Worm (Caenorhabditis elegans): Measurements from ENCODE around the gene F01F1.15.

Gene F01F1.15

DNA sequence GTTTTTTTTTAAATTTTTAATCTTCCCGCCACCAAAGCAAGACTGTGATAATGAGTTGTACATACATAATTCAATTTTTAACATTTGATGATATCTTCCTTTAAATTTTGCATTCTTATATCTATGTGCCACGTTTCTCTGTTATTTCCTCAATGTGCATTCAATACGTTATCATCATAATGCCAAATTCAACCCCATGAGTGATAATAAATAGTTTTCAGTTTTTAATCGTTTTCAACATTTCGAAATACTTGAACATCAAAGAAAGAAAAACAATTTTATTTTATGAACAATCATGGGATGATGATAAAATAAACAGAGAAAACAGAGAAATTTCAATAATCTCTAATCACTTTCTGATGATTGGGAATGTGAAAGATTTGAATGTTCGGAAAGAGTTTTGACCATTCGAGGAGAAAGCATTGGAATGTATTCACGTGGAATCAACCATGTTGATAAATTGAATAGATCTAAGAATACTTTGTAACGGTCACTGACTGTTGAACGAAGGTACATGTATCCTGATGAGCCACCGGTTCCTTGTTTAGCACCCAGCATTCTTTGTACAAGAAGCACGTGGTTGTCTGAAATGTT, 48.1 kb upstream of the F01F1.15 start (continued):
- TF ChIP-seq lin-38 (GFP tag; IDR thresholded peaks at IDR 0.05) (peak; percentile 28; the same call in 1 of the 2 replicates), nhr-25 (tag; optimal IDR thresholded peaks at IDR 0.05; ENCODE audit: borderline replicate concordance, insufficient read depth) (no peak), mxl-3 (GFP tag; optimal IDR thresholded peaks at IDR 0.05) (peak; percentile 31), nhr-10 (tag; optimal IDR thresholded peaks at IDR 0.05) (peak; percentile 11), lin-1 (GFP tag; IDR thresholded peaks at IDR 0.05) (no peak), nhr-77 (tag; optimal IDR thresholded peaks at IDR 0.05) (peak; percentile 88), Y48G9A.11 (GFP tag; IDR thresholded peaks at IDR 0.05) (no peak), nhr-6 (tag; optimal IDR thresholded peaks at IDR 0.05) (no peak), mdt-29 (GFP tag; IDR thresholded peaks at IDR 0.05) (no peak), saeg-2 (GFP tag; IDR thresholded peaks at IDR 0.05) (no peak)

DNA sequence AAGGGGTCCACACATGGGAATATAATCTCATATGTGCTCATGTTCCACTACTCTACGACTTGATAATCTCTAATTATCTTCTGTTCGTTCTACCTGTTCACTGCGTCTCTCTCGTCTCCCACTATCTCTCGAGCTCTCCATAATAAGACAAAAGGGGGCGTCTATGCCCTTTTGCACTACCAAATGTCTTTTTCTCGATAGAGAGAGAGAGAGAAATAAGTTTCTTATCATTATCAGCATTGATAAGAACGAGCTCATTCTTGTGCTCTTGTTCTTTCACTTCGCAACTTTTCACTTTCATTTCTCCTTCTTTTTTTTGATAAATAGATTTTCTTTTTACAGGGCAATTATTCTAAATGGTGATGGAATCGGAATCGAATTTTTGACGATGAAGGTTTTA, 46.6 kb upstream of the F01F1.15 start:
- no peak for TF ChIP-seq mdt-29 (GFP tag; IDR thresholded peaks at IDR 0.05)
- 0 out of 2 replicates have a peak, but pooled peaks have one; percentile 10 for TF ChIP-seq tra-1 (GFP tag; IDR thresholded peaks at IDR 0.05)
- no peak for TF ChIP-seq snpc-1.2 (GFP tag; IDR thresholded peaks at IDR 0.05)
- TF ChIP-seq mes-2 (tag; optimal IDR thresholded peaks at IDR 0.05; ENCODE audit: poor library complexity, severe bottlenecking), result peak; percentile 40
- TF ChIP-seq dve-1 (tag; optimal IDR thresholded peaks at IDR 0.05; ENCODE audit: insufficient read depth), result peak; percentile 67
- no peak for TF ChIP-seq F10B5.3 (tag; optimal IDR thresholded peaks at IDR 0.05)
- TF ChIP-seq dmd-6 (GFP tag; IDR thresholded peaks at IDR 0.05), result peak; percentile 64
- no peak for TF ChIP-seq nhr-111 (GFP tag; optimal IDR thresholded peaks at IDR 0.05)
- TF ChIP-seq dpl-1 (GFP tag; optimal IDR thresholded peaks at IDR 0.05), result no peak
- TF ChIP-seq zip-11 (GFP tag; IDR thresholded peaks at IDR 0.05), result no peak
- peak; percentile 33 for TF ChIP-seq ztf-7 (tag; optimal IDR thresholded peaks at IDR 0.05)
- no peak for TF ChIP-seq daf-19 (GFP tag; conservative IDR thresholded peaks at IDR 0.05)
- no peak for TF ChIP-seq spr-3 (GFP tag; optimal IDR thresholded peaks at IDR 0.05)
- TF ChIP-seq nhr-77 (tag; optimal IDR thresholded peaks at IDR 0.05), result peak; percentile 44
- no peak for TF ChIP-seq ceh-28 (tag; optimal IDR thresholded peaks at IDR 0.05)
- TF ChIP-seq zfp-3 (GFP tag; conservative IDR thresholded peaks at IDR 0.05), result no peak
- peak; percentile 18 for TF ChIP-seq mep-1 (tag; optimal IDR thresholded peaks at IDR 0.05)
- TF ChIP-seq hlh-11 (tag; optimal IDR thresholded peaks at IDR 0.05), result peak; percentile 59
- TF ChIP-seq snpc-4 (tag; optimal IDR thresholded peaks at IDR 0.05), result no peak
- no peak for TF ChIP-seq nhr-48 (tag; optimal IDR thresholded peaks at IDR 0.05)
- TF ChIP-seq nhr-28 (tag; optimal IDR thresholded peaks at IDR 0.05), result peak; percentile 67
- peak; percentile 33 for TF ChIP-seq nhr-6 (tag; optimal IDR thresholded peaks at IDR 0.05)
- TF ChIP-seq ceh-44 (GFP tag; IDR thresholded peaks at IDR 0.05), result no peak
- TF ChIP-seq F44E2.7 (GFP tag; IDR thresholded peaks at IDR 0.05), result no peak
- no peak for TF ChIP-seq aha-1 (tag)
- TF ChIP-seq daf-16 (GFP tag; optimal IDR thresholded peaks at IDR 0.05), result no peak
- TF ChIP-seq daf-16 (tag; optimal IDR thresholded peaks at IDR 0.05), result peak; percentile 57
- peak; percentile 95 for TF ChIP-seq pqm-1 (tag; optimal IDR thresholded peaks at IDR 0.05)

- TF ChIP-seq set-16 (GFP tag; IDR thresholded peaks at IDR 0.05), result no peak
- TF ChIP-seq daf-19 (GFP tag; conservative IDR thresholded peaks at IDR 0.05), result no peak
- no peak for TF ChIP-seq madf-5 (GFP tag; IDR thresholded peaks at IDR 0.05)
- no peak for TF ChIP-seq daf-8 (GFP tag; IDR thresholded peaks at IDR 0.05)
- no peak for TF ChIP-seq saeg-2 (GFP tag; IDR thresholded peaks at IDR 0.05)
- TF ChIP-seq F49E8.2 (tag; optimal IDR thresholded peaks at IDR 0.05; ENCODE audit: borderline replicate concordance), result no peak
- TF ChIP-seq zfp-2 (tag; optimal IDR thresholded peaks at IDR 0.05), result no peak
- TF ChIP-seq jun-1 (tag; optimal IDR thresholded peaks at IDR 0.05), result no peak
- peak in 1 of 2 experiments; percentile 62 for TF ChIP-seq unc-62 (GFP tag; optimal IDR thresholded peaks at IDR 0.05 in 1 of 2)
- TF ChIP-seq unc-62 (tag; optimal IDR thresholded peaks at IDR 0.05), result no peak
- TF ChIP-seq F44E2.7 (GFP tag; IDR thresholded peaks at IDR 0.05), result no peak
- no peak for TF ChIP-seq unc-130 (GFP tag; optimal IDR thresholded peaks at IDR 0.05)
- TF ChIP-seq egl-43 (GFP tag; IDR thresholded peaks at IDR 0.05), result no peak
- no peak for TF ChIP-seq madf-9 (GFP tag; conservative IDR thresholded peaks at IDR 0.05)
- TF ChIP-seq D1046.2 (GFP tag; IDR thresholded peaks at IDR 0.05), result no peak
- TF ChIP-seq lin-13 (GFP tag; optimal IDR thresholded peaks at IDR 0.05), result no peak
- peak; percentile 27 for TF ChIP-seq F10B5.3 (tag; optimal IDR thresholded peaks at IDR 0.05)
- peak; percentile 18; the same call in 1 of the 2 replicates for TF ChIP-seq lin-38 (GFP tag; IDR thresholded peaks at IDR 0.05)
- TF ChIP-seq aha-1 (tag), result no peak
- no peak for TF ChIP-seq zip-2 (tag; optimal IDR thresholded peaks at IDR 0.05)
- no peak for TF ChIP-seq nhr-77 (tag; optimal IDR thresholded peaks at IDR 0.05)
Observed at ce11 chrIII:5914717-5915116, 45.4 kb upstream of the F01F1.15 start.

Data from whole organism, L4 larva.